Fruit fly (Drosophila melanogaster) S2 (cell line): ENCODE results near the gene CG6431.

Experiments
- CG8478 ChIP-seq: fragments of >200 bp; optimal IDR thresholded peaks from 2 replicates; lab custom pipeline; 2018
- CTCF ChIP-seq, 2 experiments: fragments of >200 bp; optimal IDR thresholded peaks; 2 replicates each; lab custom pipeline; 2018

DNA sequence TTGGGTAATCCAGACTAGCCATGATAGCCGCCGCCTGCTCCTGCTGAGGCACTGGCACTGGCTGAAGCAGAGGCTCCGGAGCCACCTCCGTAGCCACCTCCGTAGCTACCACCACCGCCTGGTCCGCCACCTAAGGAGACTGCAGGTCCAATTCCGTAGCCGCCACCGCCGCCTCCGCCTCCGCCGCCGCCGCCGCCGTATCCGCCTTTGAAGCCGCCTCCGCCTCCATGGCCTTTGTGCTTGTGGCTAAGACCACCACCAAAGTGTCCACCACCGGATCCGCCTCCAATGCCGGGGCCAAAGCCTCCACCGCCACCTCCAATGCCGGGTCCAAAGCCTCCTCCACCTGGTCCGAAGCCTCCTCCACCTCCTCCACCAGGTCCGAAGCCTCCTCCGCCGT lies 31.0 kb upstream of the CG6431 start:
- TF ChIP-seq CTCF (optimal IDR thresholded peaks at IDR 0.05; lab: Kevin White, UChicago) (no peak), CG8478 (lab: Kevin White, UChicago) (no peak)
